Worm (Caenorhabditis elegans): Measurements from ENCODE around the gene C08B6.5.

Gene C08B6.5

ce11 chrV:10133277-10133676 is 15.7 kb downstream of the C08B6.5 start:
- TF ChIP-seq nhr-90 (tag; optimal IDR thresholded peaks at IDR 0.05) (no peak), ccch-3 (GFP tag; optimal IDR thresholded peaks at IDR 0.05) (no peak), nfya-1 (tag; optimal IDR thresholded peaks at IDR 0.05; ENCODE audit: borderline replicate concordance, insufficient read depth) (no peak), nhr-120 (GFP tag; IDR thresholded peaks at IDR 0.05) (no peak), zfh-2 (GFP tag; conservative IDR thresholded peaks at IDR 0.05) (peak; percentile 64)

ce11 chrV:10134077-10134693 is 16.6 kb downstream of the C08B6.5 start, which contains the start of the genes C08B6.18, wdr-20 and C08B6.8:
Gene C08B6.18 (minus strand): TSS chrV:10134127.
Gene wdr-20 (minus strand): TSS chrV:10134158.
Gene C08B6.8 (plus strand): TSS chrV:10134643.
- TF ChIP-seq snpc-4 (GFP tag; optimal IDR thresholded peaks at IDR 0.05) (no peak), snpc-4 (tag; optimal IDR thresholded peaks at IDR 0.05) (peak in 1 of 4 experiments; percentile 35), zim-3 (tag; optimal IDR thresholded peaks at IDR 0.05) (no peak), ceh-100 (GFP tag; IDR thresholded peaks at IDR 0.05) (no peak), madf-3 (GFP tag; IDR thresholded peaks at IDR 0.05) (peak; percentile 89), hrde-1 (tag; optimal IDR thresholded peaks at IDR 0.05; ENCODE audit: borderline replicate concordance) (no peak), ceh-91 (GFP tag; IDR thresholded peaks at IDR 0.05) (no peak)

- TF ChIP-seq egrh-3 (GFP tag; IDR thresholded peaks at IDR 0.05) = peak; percentile 99
These were observed 19.1 kb downstream of the C08B6.5 start for ce11 chrV:10136644-10137043.

ce11 chrV:10138582-10138981 is 21.0 kb downstream of the C08B6.5 start:
- peak; percentile 71 for TF ChIP-seq attf-6 (GFP tag; IDR thresholded peaks at IDR 0.05)
- peak; percentile 92 for TF ChIP-seq pbrm-1 (GFP tag; IDR thresholded peaks at IDR 0.05)
- TF ChIP-seq mcd-1 (GFP tag; IDR thresholded peaks at IDR 0.05) = 0 out of 2 replicates have a peak, but pooled peaks have one; percentile 33
- peak; percentile 99 for TF ChIP-seq lin-26 (GFP tag; IDR thresholded peaks at IDR 0.05)
- TF ChIP-seq hsf-1 (GFP tag; IDR thresholded peaks at IDR 0.05) = peak; percentile 41; the same call in 1 of the 2 replicates
- TF ChIP-seq D2030.7 (GFP tag; IDR thresholded peaks at IDR 0.05) = peak; percentile 51
- 0 out of 2 replicates have a peak, but pooled peaks have one; percentile 59 for TF ChIP-seq ekl-4 (GFP tag; IDR thresholded peaks at IDR 0.05)
- TF ChIP-seq rcor-1 (GFP tag; IDR thresholded peaks at IDR 0.05) = peak; percentile 63
- TF ChIP-seq Y53G8AR.9 (GFP tag; conservative IDR thresholded peaks at IDR 0.05) = 0 out of 2 replicates have a peak, but pooled peaks have one; percentile 38
- 0 out of 2 replicates have a peak, but pooled peaks have one; percentile 37 for TF ChIP-seq F39B2.1 (GFP tag; IDR thresholded peaks at IDR 0.05)
- TF ChIP-seq egrh-3 (GFP tag; IDR thresholded peaks at IDR 0.05) = peak; percentile 99
- TF ChIP-seq madf-6 (GFP tag; IDR thresholded peaks at IDR 0.05) = peak; percentile 55; the same call in 1 of the 2 replicates
- peak; percentile 88 for TF ChIP-seq madf-3 (GFP tag; IDR thresholded peaks at IDR 0.05)

- no peak for TF ChIP-seq ztf-22 (GFP tag; optimal IDR thresholded peaks at IDR 0.05)
- TF ChIP-seq cebp-2 (GFP tag; IDR thresholded peaks at IDR 0.05) = no peak
- TF ChIP-seq B0261.1 (tag; optimal IDR thresholded peaks at IDR 0.05) = no peak
- TF ChIP-seq ztf-28 (GFP tag; IDR thresholded peaks at IDR 0.05) = no peak
- TF ChIP-seq tbp1 (GFP tag; optimal IDR thresholded peaks at IDR 0.05) = no peak
- no peak for TF ChIP-seq hsf-1 (GFP tag; IDR thresholded peaks at IDR 0.05)
These were observed 28.1 kb downstream of the C08B6.5 start, which contains the start of gene C51E3.9 for ce11 chrV:10145653-10146052. Gene C51E3.9 (plus strand): TSS chrV:10145953.

- no peak for TF ChIP-seq ama-1 (optimal IDR thresholded peaks at IDR 0.05)
- no peak for TF ChIP-seq ama-1 (GFP tag; optimal IDR thresholded peaks at IDR 0.05)
These were observed 29.2 kb downstream of the C08B6.5 start for ce11 chrV:10146787-10147186.
